Fruit fly (Drosophila melanogaster) whole organism, wandering third instar larva: Measurements from ENCODE around the gene Ten-a.

Experiments used
- Abd-B ChIP-seq: fragments of >200 bp; optimal IDR thresholded peaks from 2 replicates; lab custom pipeline; 2017; ENCODE audit warnings: missing biosample characterization, missing genetic modification characterization
- CG32264 ChIP-seq: fragments of 200-800 bp; sonication (Bioruptor generic); optimal IDR thresholded peaks from 2 replicates; lab custom pipeline; 2016; ENCODE audit warnings: missing biosample characterization, missing genetic modification characterization
- CG9705 ChIP-seq: fragments of 200-800 bp; sonication (Bioruptor generic); optimal IDR thresholded peaks from 2 replicates; lab custom pipeline; 2018; ENCODE audit warnings: missing biosample characterization, mild to moderate bottlenecking, missing genetic modification characterization
- CrebA ChIP-seq: fragments of 200-800 bp; sonication (Bioruptor generic); optimal IDR thresholded peaks from 2 replicates; lab custom pipeline; 2016; ENCODE audit warnings: missing biosample characterization, mild to moderate bottlenecking, missing genetic modification characterization, borderline replicate concordance
- Dfd ChIP-seq: fragments of >200 bp; optimal IDR thresholded peaks from 2 replicates; lab custom pipeline; 2017; ENCODE audit warnings: missing biosample characterization, missing genetic modification characterization
- Dif ChIP-seq: fragments of 200-275, 200-300 bp; sonication (Bioruptor generic); optimal IDR thresholded peaks from 2 replicates; lab custom pipeline; 2018; ENCODE audit warnings: missing biosample characterization, missing genetic modification characterization; ENCODE audit not compliant: partially characterized antibody
- GATAd ChIP-seq: sonication (Bioruptor generic); optimal IDR thresholded peaks from 2 replicates; lab custom pipeline; 2016; ENCODE audit warnings: missing biosample characterization, missing genetic modification characterization
- HLH106 ChIP-seq: fragments of 200-800 bp; optimal IDR thresholded peaks from 3 replicates; lab custom pipeline; 2019; ENCODE audit warnings: missing biosample characterization, mild to moderate bottlenecking, missing genetic modification characterization, moderate library complexity
- Hnf4 ChIP-seq: fragments of 200-800 bp; sonication (Bioruptor generic); optimal IDR thresholded peaks from 2 replicates; lab custom pipeline; 2016; ENCODE audit warnings: missing biosample characterization, mild to moderate bottlenecking, missing genetic modification characterization
- Hr78 ChIP-seq: fragments of >200 bp; optimal IDR thresholded peaks from 2 replicates; lab custom pipeline; 2017; ENCODE audit warnings: missing biosample characterization, missing genetic modification characterization
- Hr83 ChIP-seq: fragments of 200-300 bp; sonication (Bioruptor generic); optimal IDR thresholded peaks from 2 replicates; lab custom pipeline; 2016; ENCODE audit warnings: missing biosample characterization, mild to moderate bottlenecking, missing genetic modification characterization, moderate library complexity; ENCODE audit not compliant: poor library complexity, severe bottlenecking
- Jra ChIP-seq: sonication (Bioruptor generic); optimal IDR thresholded peaks from 2 replicates; lab custom pipeline; 2016; ENCODE audit warnings: missing biosample characterization, missing genetic modification characterization
- Mio ChIP-seq: sonication (Bioruptor generic); optimal IDR thresholded peaks from 2 replicates; lab custom pipeline; 2016; ENCODE audit warnings: missing biosample characterization, missing genetic modification characterization
- Myc ChIP-seq: fragments of >200 bp; optimal IDR thresholded peaks from 2 replicates; lab custom pipeline; 2017
- N ChIP-seq: fragments of >200 bp; optimal IDR thresholded peaks from 2 replicates; lab custom pipeline; 2018; ENCODE audit warnings: missing biosample characterization, missing external identifiers, missing genetic modification characterization
- OdsH ChIP-seq: fragments of 200-800 bp; sonication (Bioruptor generic); optimal IDR thresholded peaks from 2 replicates; lab custom pipeline; 2016; ENCODE audit warnings: missing biosample characterization, mild to moderate bottlenecking, missing genetic modification characterization
- Rel ChIP-seq, 2 experiments: fragments of 200-800 bp; sonication (Bioruptor generic) in 1 of 2; optimal IDR thresholded peaks; 2 replicates in 1 of 2; 3 replicates in 1 of 2; lab custom pipeline; 2016 to 2019; ENCODE audit warnings: mild to moderate bottlenecking in 2 of 2, missing biosample characterization in 2 of 2, missing genetic modification characterization in 2 of 2, moderate library complexity in 1 of 2
- Sp1 ChIP-seq: fragments of 200-800 bp; sonication (Bioruptor generic); optimal IDR thresholded peaks from 3 replicates; lab custom pipeline; 2019; ENCODE audit warnings: missing biosample characterization, mild to moderate bottlenecking, missing genetic modification characterization, moderate library complexity
- Vsx2 ChIP-seq: fragments of 200-300, 225-300 bp; sonication (Bioruptor generic); optimal IDR thresholded peaks from 2 replicates; lab custom pipeline; 2018; ENCODE audit warnings: missing biosample characterization, missing genetic modification characterization; ENCODE audit not compliant: partially characterized antibody
- br ChIP-seq: fragments of 200-800 bp; sonication (Bioruptor generic); optimal IDR thresholded peaks from 2 replicates; lab custom pipeline; 2016; ENCODE audit warnings: missing biosample characterization, missing genetic modification characterization
- brk ChIP-seq: fragments of 200-800 bp; sonication (Bioruptor generic); optimal IDR thresholded peaks from 2 replicates; lab custom pipeline; 2016; ENCODE audit warnings: missing biosample characterization, mild to moderate bottlenecking, missing genetic modification characterization
- dl ChIP-seq, 2 experiments: fragments of 175-275, 200-275 bp in 1 of 2; fragments of 200-275 bp in 1 of 2; sonication (Bioruptor generic); optimal IDR thresholded peaks; lab custom pipeline; 2018; ENCODE audit warnings: mild to moderate bottlenecking in 2 of 2, missing biosample characterization in 2 of 2, missing genetic modification characterization in 2 of 2, moderate library complexity in 2 of 2; ENCODE audit not compliant: partially characterized antibody in 2 of 2, insufficient read depth in 1 of 2
- dmrt93B ChIP-seq: fragments of 200-800 bp; sonication (Bioruptor generic); optimal IDR thresholded peaks from 2 replicates; lab custom pipeline; 2018; ENCODE audit warnings: missing biosample characterization, mild to moderate bottlenecking, missing genetic modification characterization
- dsf ChIP-seq: sonication (Bioruptor generic); optimal IDR thresholded peaks from 2 replicates; lab custom pipeline; 2016; ENCODE audit warnings: missing biosample characterization, missing genetic modification characterization, borderline replicate concordance
- ey ChIP-seq: fragments of 200-800 bp; sonication (Bioruptor generic); optimal IDR thresholded peaks from 2 replicates; lab custom pipeline; 2016; ENCODE audit warnings: missing biosample characterization, missing genetic modification characterization
- foxo ChIP-seq, 2 experiments: fragments of 200-800 bp; sonication (Bioruptor generic); optimal IDR thresholded peaks; 2 replicates in 1 of 2; 3 replicates in 1 of 2; lab custom pipeline; 2016 to 2017; ENCODE audit warnings: missing biosample characterization in 2 of 2, missing genetic modification characterization in 2 of 2
- fru ChIP-seq: fragments of 200-800 bp; sonication (Bioruptor generic); optimal IDR thresholded peaks from 3 replicates; lab custom pipeline; 2016; ENCODE audit warnings: missing biosample characterization, mild to moderate bottlenecking, missing genetic modification characterization
- h ChIP-seq: fragments of 200-800 bp; sonication (Bioruptor generic); optimal IDR thresholded peaks from 3 replicates; lab custom pipeline; 2016; ENCODE audit warnings: missing biosample characterization, mild to moderate bottlenecking, missing genetic modification characterization
- jim ChIP-seq: fragments of 175-275, 200-325 bp; sonication (Bioruptor generic); optimal IDR thresholded peaks from 2 replicates; lab custom pipeline; 2016; ENCODE audit warnings: missing biosample characterization, mild to moderate bottlenecking, missing genetic modification characterization
- lola ChIP-seq: fragments of >200 bp; optimal IDR thresholded peaks from 2 replicates; lab custom pipeline; 2017; ENCODE audit warnings: missing biosample characterization, missing genetic modification characterization
- pan ChIP-seq: fragments of >200 bp; optimal IDR thresholded peaks from 2 replicates; lab custom pipeline; 2017
- psq ChIP-seq: fragments of 200-800 bp; sonication (Bioruptor generic); optimal IDR thresholded peaks from 3 replicates; lab custom pipeline; 2017; ENCODE audit warnings: missing biosample characterization, mild to moderate bottlenecking, missing genetic modification characterization, moderate library complexity
- rgr ChIP-seq: fragments of 200-800 bp; sonication (Bioruptor generic); optimal IDR thresholded peaks from 3 replicates; lab custom pipeline; 2016; ENCODE audit warnings: missing biosample characterization, mild to moderate bottlenecking, missing genetic modification characterization
- sage ChIP-seq: fragments of 200-800 bp; sonication (Bioruptor generic); optimal IDR thresholded peaks from 2 replicates; lab custom pipeline; 2016; ENCODE audit warnings: missing biosample characterization, mild to moderate bottlenecking, missing genetic modification characterization
- sv ChIP-seq: fragments of 200-800 bp; sonication (Bioruptor generic); optimal IDR thresholded peaks from 3 replicates; lab custom pipeline; 2016; ENCODE audit warnings: missing biosample characterization, missing genetic modification characterization
- tai ChIP-seq: sonication (Bioruptor generic); optimal IDR thresholded peaks from 2 replicates; lab custom pipeline; 2016; ENCODE audit warnings: missing biosample characterization, missing genetic modification characterization
- usp ChIP-seq: fragments of >200 bp; optimal IDR thresholded peaks from 2 replicates; lab custom pipeline; 2017; ENCODE audit warnings: missing biosample characterization, missing genetic modification characterization
- woc ChIP-seq: sonication (Bioruptor generic); optimal IDR thresholded peaks from 2 replicates; lab custom pipeline; 2016; ENCODE audit warnings: missing biosample characterization, mild to moderate bottlenecking, missing genetic modification characterization

Ten-a gene

DNA sequence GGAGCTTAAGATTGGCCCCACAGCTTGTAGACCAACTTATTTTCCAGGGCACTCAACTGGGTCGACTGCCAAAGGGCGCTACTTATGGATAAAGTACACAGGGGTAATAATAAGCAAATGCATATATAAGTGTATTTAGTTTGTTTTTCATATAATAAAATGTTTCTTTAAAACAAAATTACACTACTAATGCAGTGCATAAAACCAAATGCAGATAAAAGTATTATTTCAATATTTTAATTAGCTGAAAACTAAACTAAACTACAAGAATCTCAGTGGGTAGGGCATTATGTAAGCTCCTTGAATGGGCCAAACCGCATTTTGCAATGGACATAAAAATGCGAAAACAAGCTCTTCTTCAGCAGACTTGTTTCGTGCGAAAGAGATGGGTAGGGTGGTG, 196.0 kb downstream of the Ten-a start:
- TF ChIP-seq OdsH (GFP tag; lab: Kevin White, UChicago): peak; percentile 49
- TF ChIP-seq ey (GFP tag; lab: Kevin White, UChicago): peak; percentile 59
- TF ChIP-seq Jra: no peak
- peak; percentile 53 for TF ChIP-seq Sp1 (GFP tag; lab: Kevin White, UChicago)
- TF ChIP-seq fru (GFP tag; lab: Kevin White, UChicago): peak; percentile 67
- peak; percentile 40 for TF ChIP-seq br (GFP tag; lab: Kevin White, UChicago)
- TF ChIP-seq psq (GFP tag; lab: Kevin White, UChicago): peak; percentile 58
- no peak for TF ChIP-seq tai (GFP tag; lab: Kevin White, UChicago)
- peak; percentile 64 for TF ChIP-seq rgr (GFP tag; lab: Kevin White, UChicago)
- peak; percentile 60 for TF ChIP-seq HLH106 (tag; lab: Kevin White, UChicago)
- peak; percentile 69 for TF ChIP-seq woc
- TF ChIP-seq sv (GFP tag; lab: Kevin White, UChicago): no peak
- TF ChIP-seq h: peak; percentile 68
- peak; percentile 59 for TF ChIP-seq Vsx2 (GFP tag; lab: Kevin White, UChicago)
- TF ChIP-seq Hr78: no peak
- TF ChIP-seq dmrt93B: peak; percentile 37
- TF ChIP-seq foxo (GFP tag; optimal IDR thresholded peaks at IDR 0.05; lab: Kevin White, UChicago): peak in 1 of 2 experiments; percentile 63

DNA sequence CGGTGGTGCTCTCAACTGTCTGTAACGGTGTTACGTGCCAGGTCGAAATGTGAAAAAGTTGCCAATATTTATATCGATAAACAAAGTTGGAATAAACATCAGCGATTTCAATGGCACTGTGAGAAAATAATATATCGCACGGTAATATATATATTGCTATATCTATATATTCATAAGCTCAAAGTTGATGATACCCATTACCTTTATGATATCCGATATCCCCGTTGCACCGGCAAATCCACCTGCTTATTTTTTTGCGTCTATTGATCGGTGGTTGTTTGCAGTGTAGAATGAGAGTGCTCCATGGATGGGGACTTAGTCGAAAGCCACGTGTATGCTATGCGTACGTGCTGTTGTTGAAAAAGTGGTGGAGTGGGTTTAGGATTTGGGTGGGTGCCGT, 197.5 kb downstream of the Ten-a start:
- peak; percentile 8 for TF ChIP-seq fru (GFP tag; lab: Kevin White, UChicago)
- no peak for TF ChIP-seq jim
- no peak for TF ChIP-seq tai (GFP tag; lab: Kevin White, UChicago)
- no peak for TF ChIP-seq Myc (lab: Kevin White, UChicago)

DNA sequence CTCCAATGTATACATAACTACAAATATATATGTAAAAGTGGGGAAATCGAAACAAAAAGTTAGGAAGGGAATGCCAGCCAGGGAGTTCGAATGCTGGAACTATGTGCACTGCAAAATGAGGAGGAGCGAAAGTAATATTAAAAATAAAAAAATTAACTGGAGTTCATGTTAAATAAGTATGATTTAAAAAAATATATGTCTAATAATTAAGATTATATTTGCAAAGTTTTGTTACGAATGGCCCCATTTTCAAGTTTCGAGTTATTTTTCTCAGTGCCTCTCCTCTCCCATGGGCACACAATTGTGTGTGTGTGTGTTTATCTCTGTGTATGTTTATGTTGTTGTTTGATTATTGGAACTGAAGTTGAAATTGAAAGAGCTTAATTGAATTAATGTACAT, 198.9 kb downstream of the Ten-a start:
- TF ChIP-seq dl (GFP tag; optimal IDR thresholded peaks at IDR 0.05; lab: Kevin White, UChicago; ENCODE audit: insufficient read depth in 1 of 2, partially characterized antibody in 2 of 2) (no peak), Hr83 (no peak), ey (GFP tag; lab: Kevin White, UChicago) (no peak), br (GFP tag; lab: Kevin White, UChicago) (no peak)
- TF ChIP-seq, all 38 proteins: peak for 0

DNA sequence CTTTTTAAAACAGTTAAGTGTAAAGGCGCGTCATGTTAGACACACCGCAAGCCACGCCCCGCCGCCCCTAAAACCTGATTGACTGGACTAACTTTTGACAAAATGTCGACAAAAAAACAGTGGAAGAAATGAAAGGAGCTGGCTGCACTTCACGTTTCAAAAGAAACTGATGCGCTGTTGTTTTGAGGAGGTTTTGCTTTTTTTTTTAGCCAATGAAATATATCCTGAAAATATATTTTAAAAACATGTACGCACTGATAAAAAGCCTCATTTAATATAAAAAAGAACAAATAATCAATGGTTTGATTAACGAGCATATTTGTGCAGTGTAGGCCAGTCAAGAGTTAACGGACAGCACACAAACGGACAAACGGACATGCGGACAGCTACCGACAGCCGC, 202.1 kb downstream of the Ten-a start:
- TF ChIP-seq Hnf4 (GFP tag; lab: Kevin White, UChicago) (peak; percentile 17), sv (GFP tag; lab: Kevin White, UChicago) (no peak), woc (no peak), dl (GFP tag; optimal IDR thresholded peaks at IDR 0.05; lab: Kevin White, UChicago; ENCODE audit: insufficient read depth in 1 of 2, partially characterized antibody in 2 of 2) (no peak), Dif (GFP tag; lab: Kevin White, UChicago) (no peak), HLH106 (tag; lab: Kevin White, UChicago) (peak; percentile 14), CG32264 (GFP tag; lab: Kevin White, UChicago) (no peak), tai (GFP tag; lab: Kevin White, UChicago) (no peak), jim (no peak), Myc (lab: Kevin White, UChicago) (no peak), N (no peak), Rel (GFP tag; optimal IDR thresholded peaks at IDR 0.05; lab: Kevin White, UChicago) (no peak), Rel (tag; optimal IDR thresholded peaks at IDR 0.05; lab: Kevin White, UChicago) (no peak), fru (GFP tag; lab: Kevin White, UChicago) (peak; percentile 2), usp (GFP tag; lab: Kevin White, UChicago) (no peak), lola (GFP tag; lab: Kevin White, UChicago) (no peak), Abd-B (GFP tag; lab: Kevin White, UChicago) (no peak), pan (lab: Kevin White, UChicago) (no peak), brk (GFP tag; lab: Kevin White, UChicago) (no peak), ey (GFP tag; lab: Kevin White, UChicago) (peak; percentile 15), rgr (GFP tag; lab: Kevin White, UChicago) (peak; percentile 36), Hr83 (no peak), Mio (GFP tag; lab: Kevin White, UChicago) (no peak), GATAd (no peak), foxo (GFP tag; optimal IDR thresholded peaks at IDR 0.05; lab: Kevin White, UChicago) (peak in 1 of 2 experiments; percentile 22), Dfd (GFP tag; lab: Kevin White, UChicago) (no peak), dmrt93B (no peak), sage (GFP tag; lab: Kevin White, UChicago) (no peak), Vsx2 (GFP tag; lab: Kevin White, UChicago) (no peak), Hr78 (no peak), CrebA (GFP tag; lab: Kevin White, UChicago) (no peak), psq (GFP tag; lab: Kevin White, UChicago) (peak; percentile 17), h (peak; percentile 52), OdsH (GFP tag; lab: Kevin White, UChicago) (peak; percentile 25), CG9705 (no peak), br (GFP tag; lab: Kevin White, UChicago) (peak; percentile 20), Jra (no peak), Sp1 (GFP tag; lab: Kevin White, UChicago) (peak; percentile 6), dsf (GFP tag; lab: Kevin White, UChicago) (no peak)
